Worm (Caenorhabditis elegans) whole organism, late embryonic: Measurements from ENCODE around the gene srz-14.

Experiments used
- C08G9.2 ChIP-seq: sonication (generic microtip); optimal IDR thresholded peaks from 2 replicates; lab custom pipeline; 2016; ENCODE audit warnings: mild to moderate bottlenecking, missing genetic modification characterization, moderate library complexity, missing compliant biosample characterization
- F13H6.1 ChIP-seq: sonication (generic microtip); optimal IDR thresholded peaks from 2 replicates; lab custom pipeline; 2016; ENCODE audit warnings: missing genetic modification characterization, missing compliant biosample characterization
- K02D7.2 ChIP-seq: sonication (generic microtip); optimal IDR thresholded peaks from 2 replicates; lab custom pipeline; 2017; ENCODE audit warnings: mild to moderate bottlenecking, missing genetic modification characterization, missing compliant biosample characterization
- ahr-1 ChIP-seq: sonication (generic microtip); optimal IDR thresholded peaks from 2 replicates; lab custom pipeline; 2016; ENCODE audit warnings: missing genetic modification characterization, missing compliant biosample characterization
- ama-1 ChIP-seq: fragments of 150-350 bp; optimal IDR thresholded peaks from 2 replicates; lab custom pipeline; 2014
- ceh-14 ChIP-seq: sonication (generic microtip); optimal IDR thresholded peaks from 2 replicates; lab custom pipeline; 2016; ENCODE audit warnings: missing genotype, missing genetic modification characterization, missing compliant biosample characterization
- ceh-18 ChIP-seq: sonication (generic microtip); optimal IDR thresholded peaks from 2 replicates; lab custom pipeline; 2016; ENCODE audit warnings: missing genetic modification characterization, missing compliant biosample characterization
- ceh-2 ChIP-seq: sonication (generic microtip); optimal IDR thresholded peaks from 2 replicates; lab custom pipeline; 2016; ENCODE audit warnings: missing genotype, missing genetic modification characterization, missing compliant biosample characterization
- ceh-22 ChIP-seq: sonication (generic microtip); optimal IDR thresholded peaks from 2 replicates; lab custom pipeline; 2017; ENCODE audit warnings: missing biosample characterization, missing genetic modification characterization
- ceh-24 ChIP-seq: sonication (generic microtip); optimal IDR thresholded peaks from 2 replicates; lab custom pipeline; 2016; ENCODE audit warnings: mild to moderate bottlenecking, missing genetic modification characterization, missing compliant biosample characterization
- ceh-31 ChIP-seq: sonication (generic microtip); optimal IDR thresholded peaks from 2 replicates; lab custom pipeline; 2016; ENCODE audit warnings: missing genetic modification characterization, missing compliant biosample characterization
- ceh-48 ChIP-seq: sonication (generic microtip); optimal IDR thresholded peaks from 2 replicates; lab custom pipeline; 2016; ENCODE audit warnings: missing genetic modification characterization, inconsistent platforms, missing compliant biosample characterization
- ceh-6 ChIP-seq: fragments of 200-800 bp; sonication (Bioruptor generic); optimal IDR thresholded peaks from 2 replicates; lab custom pipeline; 2018; ENCODE audit warnings: mild to moderate bottlenecking, missing genetic modification characterization, missing compliant biosample characterization
- ceh-9 ChIP-seq: sonication (generic microtip); optimal IDR thresholded peaks from 2 replicates; lab custom pipeline; 2016; ENCODE audit warnings: mild to moderate bottlenecking, missing genetic modification characterization, inconsistent platforms, missing compliant biosample characterization
- che-1 ChIP-seq: sonication (generic microtip); optimal IDR thresholded peaks from 2 replicates; lab custom pipeline; 2016; ENCODE audit warnings: mild to moderate bottlenecking, missing genetic modification characterization, missing compliant biosample characterization
- dmd-4 ChIP-seq: sonication (generic microtip); optimal IDR thresholded peaks from 2 replicates; lab custom pipeline; 2016; ENCODE audit warnings: borderline replicate concordance, missing genetic modification characterization, missing compliant biosample characterization
- dve-1 ChIP-seq: sonication (generic microtip); optimal IDR thresholded peaks from 2 replicates; lab custom pipeline; 2017; ENCODE audit warnings: antibody characterized with exemption, mild to moderate bottlenecking, missing genetic modification characterization, missing compliant biosample characterization
- elt-2 ChIP-seq: sonication (generic microtip); optimal IDR thresholded peaks from 2 replicates; lab custom pipeline; 2016; ENCODE audit warnings: missing genetic modification reagents, missing genetic modification characterization, missing compliant biosample characterization
- elt-4 ChIP-seq: sonication (generic microtip); optimal IDR thresholded peaks from 2 replicates; lab custom pipeline; 2016; ENCODE audit warnings: missing genetic modification characterization, missing compliant biosample characterization
- ets-4 ChIP-seq: sonication (generic microtip); optimal IDR thresholded peaks from 2 replicates; lab custom pipeline; 2016; ENCODE audit warnings: missing genetic modification characterization, missing compliant biosample characterization
- eyg-1 ChIP-seq: sonication (generic microtip); optimal IDR thresholded peaks from 2 replicates; lab custom pipeline; 2016; ENCODE audit warnings: missing genotype, missing genetic modification characterization, missing compliant biosample characterization
- fax-1 ChIP-seq: sonication (generic microtip); optimal IDR thresholded peaks from 2 replicates; lab custom pipeline; 2016; ENCODE audit warnings: missing genotype, missing genetic modification characterization, missing compliant biosample characterization
- fkh-10 ChIP-seq: fragments of 150-350 bp; optimal IDR thresholded peaks from 2 replicates; lab custom pipeline; 2014; ENCODE audit warnings: missing biosample characterization, missing genetic modification reagents, missing genetic modification characterization
- fkh-6 ChIP-seq: sonication (generic microtip); optimal IDR thresholded peaks from 2 replicates; lab custom pipeline; 2016; ENCODE audit warnings: missing genetic modification characterization, missing compliant biosample characterization
- gmeb-2 ChIP-seq: sonication (generic microtip); optimal IDR thresholded peaks from 2 replicates; lab custom pipeline; 2016; ENCODE audit warnings: missing genetic modification characterization, inconsistent platforms, missing compliant biosample characterization
- hlh-15 ChIP-seq: sonication (generic microtip); optimal IDR thresholded peaks from 2 replicates; lab custom pipeline; 2016; ENCODE audit warnings: missing genetic modification characterization, missing compliant biosample characterization
- madf-2 ChIP-seq: sonication (generic microtip); optimal IDR thresholded peaks from 2 replicates; lab custom pipeline; 2017; ENCODE audit warnings: missing genetic modification characterization, missing compliant biosample characterization
- nfya-1 ChIP-seq: sonication (generic microtip); optimal IDR thresholded peaks from 2 replicates; lab custom pipeline; 2017; ENCODE audit warnings: missing genetic modification characterization, mild to moderate bottlenecking, missing compliant biosample characterization, antibody characterized with exemption, moderate library complexity
- nhr-232 ChIP-seq: sonication (generic microtip); optimal IDR thresholded peaks from 2 replicates; lab custom pipeline; 2016; ENCODE audit warnings: missing genetic modification characterization, missing compliant biosample characterization
- npax-4 ChIP-seq: sonication (generic microtip); optimal IDR thresholded peaks from 2 replicates; lab custom pipeline; 2016; ENCODE audit warnings: missing genetic modification characterization, missing compliant biosample characterization
- odd-2 ChIP-seq: sonication (generic microtip); optimal IDR thresholded peaks from 2 replicates; lab custom pipeline; 2017; ENCODE audit warnings: antibody characterized with exemption, mild to moderate bottlenecking, missing genetic modification characterization, missing compliant biosample characterization
- pros-1 ChIP-seq: fragments of 150-350 bp; optimal IDR thresholded peaks from 2 replicates; lab custom pipeline; 2014; ENCODE audit warnings: missing biosample characterization, missing genetic modification reagents, missing genetic modification characterization
- rnt-1 ChIP-seq: sonication (generic microtip); optimal IDR thresholded peaks from 2 replicates; lab custom pipeline; 2016; ENCODE audit warnings: missing genetic modification characterization, missing compliant biosample characterization
- tbx-2 ChIP-seq: sonication (generic microtip); optimal IDR thresholded peaks from 2 replicates; lab custom pipeline; 2016; ENCODE audit warnings: missing genetic modification characterization, missing compliant biosample characterization
- ttx-3 ChIP-seq: sonication (generic microtip); optimal IDR thresholded peaks from 2 replicates; lab custom pipeline; 2016; ENCODE audit warnings: missing genetic modification reagents, missing genetic modification characterization, missing compliant biosample characterization
- unc-3 ChIP-seq, 2 experiments: fragments of 200-800 bp in 1 of 2; sonication (Bioruptor generic) in 1 of 2; sonication (generic microtip) in 1 of 2; conservative IDR thresholded peaks in 1 of 2; optimal IDR thresholded peaks in 1 of 2; 2 replicates each; pipeline versions ENCODE4 v1.3.6 to Lab custom; 2016 to 2022; ENCODE audit warnings: missing compliant biosample characterization in 2 of 2, missing genetic modification characterization in 2 of 2, missing genetic modification reagents in 1 of 2
- unc-42 ChIP-seq: sonication (generic microtip); optimal IDR thresholded peaks from 2 replicates; lab custom pipeline; 2016; ENCODE audit warnings: missing genotype, missing genetic modification characterization, missing compliant biosample characterization
- unc-55 ChIP-seq: sonication (generic microtip); optimal IDR thresholded peaks from 2 replicates; lab custom pipeline; 2017; ENCODE audit warnings: missing biosample characterization, missing genetic modification reagents, missing genetic modification characterization
- unc-86 ChIP-seq: sonication (generic microtip); optimal IDR thresholded peaks from 2 replicates; lab custom pipeline; 2016; ENCODE audit warnings: missing genetic modification characterization, missing compliant biosample characterization

Gene srz-14

DNA sequence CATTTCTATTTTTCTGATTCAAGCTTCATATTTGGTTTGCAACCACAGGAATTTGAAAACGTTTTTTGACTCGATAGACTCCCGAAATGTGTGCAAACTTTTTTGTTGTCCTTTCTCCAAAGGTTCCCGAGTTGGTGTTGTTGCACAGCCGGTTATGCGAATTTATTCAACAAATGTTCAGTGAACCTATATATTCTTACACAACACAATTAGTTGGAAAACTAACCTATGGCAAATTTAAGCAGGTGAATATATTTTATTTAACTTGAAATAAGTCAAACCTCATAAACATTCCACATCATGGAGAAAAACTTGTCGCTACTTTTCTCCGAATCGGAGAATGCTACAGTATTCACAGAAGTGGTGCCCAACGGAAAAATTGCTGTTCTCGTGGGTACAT is at the start of gene srz-14:
TSS of gene srz-14 (plus strand) at position 301 of the 400 bp plus-strand sequence.
- TF ChIP-seq dve-1 (tag; lab: Kevin White, UChicago) (no peak), fax-1 (no peak), ceh-14 (tag; lab: Kevin White, UChicago) (no peak), K02D7.2 (tag; lab: Kevin White, UChicago) (no peak), C08G9.2 (tag; lab: Kevin White, UChicago) (no peak), elt-2 (no peak), fkh-6 (tag; lab: Kevin White, UChicago) (no peak), unc-86 (no peak), tbx-2 (tag; lab: Kevin White, UChicago) (no peak), elt-4 (tag; lab: Kevin White, UChicago) (no peak), unc-55 (GFP tag; lab: Kevin White, UChicago) (no peak), ceh-48 (tag; lab: Kevin White, UChicago) (no peak), unc-42 (tag; lab: Kevin White, UChicago) (no peak), pros-1 (tag; lab: Kevin White, UChicago) (no peak), madf-2 (no peak), npax-4 (tag; lab: Kevin White, UChicago) (no peak)

DNA sequence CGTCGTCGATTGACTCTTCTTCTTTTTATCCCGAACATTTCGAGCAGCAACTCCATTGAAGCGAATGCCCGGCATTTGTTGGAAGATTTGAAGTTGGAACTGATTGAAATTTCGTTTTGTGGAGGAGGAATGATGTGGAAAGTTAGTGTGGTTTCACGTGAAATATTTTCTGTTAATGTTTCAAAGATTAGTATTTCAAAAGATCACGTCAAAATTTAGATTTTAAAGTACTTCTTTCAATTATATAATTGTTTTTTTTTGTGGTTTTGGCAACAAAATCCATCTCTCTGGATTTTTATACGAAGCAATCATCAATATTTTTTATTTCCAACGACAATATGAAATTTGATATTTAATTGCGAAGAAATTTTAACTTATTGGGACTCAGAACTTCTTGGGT is 46.4 kb upstream of the srz-14 start, which contains the start of gene F44G3.7:
TSS of gene F44G3.7 (minus strand) at position 101 of the 400 bp plus-strand sequence.
- TF ChIP-seq ceh-24 (tag; lab: Kevin White, UChicago) (no peak), ceh-9 (tag; lab: Kevin White, UChicago) (no peak), che-1 (tag; lab: Kevin White, UChicago) (no peak), ets-4 (tag; lab: Kevin White, UChicago) (no peak), eyg-1 (tag; lab: Kevin White, UChicago) (no peak), ahr-1 (tag; lab: Kevin White, UChicago) (no peak), ttx-3 (no peak), nfya-1 (tag; lab: Kevin White, UChicago) (no peak), unc-86 (no peak), odd-2 (tag; lab: Kevin White, UChicago) (no peak), gmeb-2 (tag; lab: Kevin White, UChicago) (no peak), ama-1 (lab: Kevin White, UChicago) (no peak), fax-1 (no peak), ceh-48 (tag; lab: Kevin White, UChicago) (no peak)

DNA sequence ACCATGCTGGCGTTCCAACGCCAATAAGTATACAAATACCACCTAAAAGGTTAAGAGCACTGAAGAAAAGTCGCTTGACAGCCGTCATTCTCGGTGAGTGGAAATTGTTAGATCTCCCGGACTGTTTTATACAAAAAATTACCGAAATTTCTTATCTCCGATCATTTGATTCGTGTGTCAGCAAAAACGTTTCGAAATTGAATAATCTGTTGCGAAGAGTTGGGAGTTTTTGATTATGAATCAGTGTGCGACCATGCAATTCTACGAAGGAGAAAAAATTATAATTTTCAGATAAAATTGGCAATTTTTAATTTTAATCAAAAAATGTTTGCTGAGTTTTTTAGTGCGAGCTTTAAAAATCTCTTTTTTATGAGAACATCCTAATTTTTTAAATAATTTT is 43.9 kb upstream of the srz-14 start, which contains the start of gene clc-11:
TSS of gene clc-11 (minus strand) at position 101 of the 400 bp plus-strand sequence.
- TF ChIP-seq gmeb-2 (tag; lab: Kevin White, UChicago), result no peak
- TF ChIP-seq ceh-2 (tag; lab: Kevin White, UChicago), result no peak
- no peak for TF ChIP-seq ceh-22 (tag; lab: Kevin White, UChicago)
- TF ChIP-seq odd-2 (tag; lab: Kevin White, UChicago), result no peak
- TF ChIP-seq ceh-9 (tag; lab: Kevin White, UChicago), result no peak
- no peak for TF ChIP-seq elt-4 (tag; lab: Kevin White, UChicago)
- no peak for TF ChIP-seq dve-1 (tag; lab: Kevin White, UChicago)
- TF ChIP-seq rnt-1, result no peak
- no peak for TF ChIP-seq ets-4 (tag; lab: Kevin White, UChicago)
- no peak for TF ChIP-seq ceh-31 (tag; lab: Kevin White, UChicago)
- TF ChIP-seq ceh-18 (tag; lab: Kevin White, UChicago), result no peak
- no peak for TF ChIP-seq dmd-4 (tag; lab: Kevin White, UChicago)
- no peak for TF ChIP-seq nfya-1 (tag; lab: Kevin White, UChicago)

DNA sequence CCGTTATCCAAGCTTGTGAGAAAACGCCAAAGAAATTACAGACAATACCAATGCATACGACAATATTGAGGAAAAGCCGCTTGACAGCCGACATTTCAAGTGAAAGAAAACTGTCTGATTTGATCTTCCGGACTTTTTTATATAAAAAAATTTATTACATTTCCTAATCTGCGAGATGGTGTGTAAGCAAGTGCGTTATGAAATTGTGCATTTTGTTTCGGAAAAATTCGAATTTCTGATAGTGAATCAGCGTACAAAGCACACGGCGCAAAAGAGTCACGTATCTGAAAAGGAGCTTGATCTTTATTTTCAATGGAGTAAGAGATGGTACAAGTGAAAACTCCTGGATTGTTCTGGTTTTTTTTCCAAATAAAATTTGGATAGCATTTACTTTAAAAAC is 42.4 kb upstream of the srz-14 start, which contains the start of gene clc-32:
TSS of gene clc-32 (minus strand) at position 101 of the 400 bp plus-strand sequence.
- TF ChIP-seq unc-3 (GFP tag; conservative IDR thresholded peaks at IDR 0.05; lab: Robert Waterston, UW), result no peak
- TF ChIP-seq unc-3 (tag; optimal IDR thresholded peaks at IDR 0.05; lab: Kevin White, UChicago), result no peak
- TF ChIP-seq nhr-232 (tag; lab: Kevin White, UChicago), result no peak
- TF ChIP-seq ceh-6 (GFP tag; lab: Kevin White, UChicago), result no peak
- no peak for TF ChIP-seq ceh-22 (tag; lab: Kevin White, UChicago)
- TF ChIP-seq ama-1 (lab: Kevin White, UChicago), result no peak
- TF ChIP-seq F13H6.1, result no peak
- TF ChIP-seq hlh-15, result no peak
- TF ChIP-seq fkh-10 (GFP tag; lab: Kevin White, UChicago), result no peak
- TF ChIP-seq, all 69 proteins: peak for 0
